Fruit fly (Drosophila melanogaster): ENCODE data around the gene CG13841.

DNA sequence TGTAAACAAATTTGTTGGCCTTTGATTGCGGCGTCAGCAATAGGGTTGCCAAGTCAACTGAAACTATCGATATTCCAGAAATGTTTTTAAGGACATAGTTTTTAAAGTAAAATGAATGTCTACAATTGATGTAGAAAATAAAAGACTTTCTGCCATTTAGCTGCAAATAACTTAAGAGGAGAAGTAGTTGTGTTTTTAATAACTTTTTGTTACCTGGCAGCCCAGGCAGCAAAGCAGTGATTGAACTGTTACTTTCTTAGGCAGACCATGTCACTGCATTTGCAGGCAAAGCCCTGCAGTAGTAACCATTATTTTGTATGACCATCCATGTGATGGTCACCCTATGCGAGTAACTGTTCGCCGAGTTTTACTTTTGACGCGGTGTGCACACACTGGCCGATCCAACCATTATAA, 17.0 kb downstream of the CG13841 start, which contains the start of the genes rumi, CG7029 and Usp12-46:
- TF ChIP-seq CG1620 (GFP tag; optimal IDR thresholded peaks at IDR 0.05) (peak; percentile 89), Mnt (GFP tag; optimal IDR thresholded peaks at IDR 0.05) (peak; percentile 76), kay (GFP tag; ENCODE audit: borderline replicate concordance) (no peak), toe (GFP tag; optimal IDR thresholded peaks at IDR 0.05) (no peak)
